Fruit fly (Drosophila melanogaster) whole organism, embryonic: ENCODE results near the gene Hel25E.

Experiments used
- CG12942 ChIP-seq: fragments of 200-800 bp; sonication (Bioruptor generic); optimal IDR thresholded peaks from 3 replicates; lab custom pipeline; 2016; ENCODE audit warnings: missing biosample characterization, missing genetic modification characterization
- CG7839 ChIP-seq: fragments of 200-800 bp; sonication (Bioruptor generic); optimal IDR thresholded peaks from 3 replicates; lab custom pipeline; 2018; ENCODE audit warnings: missing biosample characterization, mild to moderate bottlenecking, missing genetic modification characterization, moderate library complexity
- Deaf1 ChIP-seq: fragments of 200-800 bp; optimal IDR thresholded peaks from 3 replicates; lab custom pipeline; 2019; ENCODE audit warnings: missing biosample characterization, mild to moderate bottlenecking, missing genetic modification characterization, moderate library complexity
- Dfd ChIP-seq, 2 experiments: fragments of >200 bp; optimal IDR thresholded peaks; 2 replicates each; lab custom pipeline; 2017; ENCODE audit warnings: missing biosample characterization in 2 of 2, missing genetic modification characterization in 2 of 2
- Sox100B ChIP-seq: fragments of 200-800 bp; sonication (Bioruptor generic); optimal IDR thresholded peaks from 3 replicates; lab custom pipeline; 2018; ENCODE audit warnings: missing biosample characterization, mild to moderate bottlenecking, missing genetic modification characterization
- otp ChIP-seq: fragments of 200-800 bp; sonication (Bioruptor generic); IDR thresholded peaks from 3 replicates; pipeline ENCODE4, ENCODE4 v1.3.6; 2022; ENCODE audit warnings: missing biosample characterization, missing genetic modification characterization

- no peak for TF ChIP-seq Deaf1 (tag; lab: Kevin White, UChicago)
- TF ChIP-seq CG12942 (GFP tag; lab: Kevin White, UChicago), result no peak
- no peak for TF ChIP-seq CG7839 (tag; lab: Kevin White, UChicago)
- TF ChIP-seq Dfd (GFP tag; optimal IDR thresholded peaks at IDR 0.05; lab: Kevin White, UChicago), result no peak
- TF ChIP-seq Sox100B (GFP tag; lab: Kevin White, UChicago), result no peak
- TF ChIP-seq otp (GFP tag; lab: Robert Waterston, UW), result no peak
Observed at dm6 chr2L:5507823-5508438, 34.2 kb downstream of the Hel25E start.
